Fruit fly (Drosophila melanogaster) whole organism, embryonic: ENCODE results near the gene CG5050.

Experiments used
- Aef1 ChIP-seq: fragments of 200-800 bp; sonication (Bioruptor generic); IDR thresholded peaks from 3 replicates; pipeline ENCODE4 v1.3.6; 2022; ENCODE audit warnings: missing biosample characterization, missing genetic modification characterization
- Atf-2 ChIP-seq: fragments of 200-800 bp; sonication (Bioruptor generic); optimal IDR thresholded peaks from 2 replicates; lab custom pipeline; 2016; ENCODE audit warnings: missing biosample characterization, missing genetic modification characterization
- Bgb ChIP-seq: fragments of 200-800 bp; sonication (Bioruptor generic); IDR thresholded peaks from 2 replicates; pipeline ENCODE4 v1.3.6; 2022; ENCODE audit warnings: missing biosample characterization, missing genetic modification characterization; ENCODE audit not compliant: partially characterized antibody
- CG11093 ChIP-seq: fragments of 200-800 bp; sonication (Bioruptor generic); IDR thresholded peaks from 3 replicates; pipeline ENCODE4 v1.3.6; 2022; ENCODE audit warnings: missing biosample characterization, missing genetic modification characterization
- CG1602 ChIP-seq: fragments of 200-800 bp; sonication (Bioruptor generic); optimal IDR thresholded peaks from 3 replicates; lab custom pipeline; 2016; ENCODE audit warnings: missing biosample characterization, missing genetic modification characterization
- CG16815 ChIP-seq: fragments of 200-800 bp; sonication (Bioruptor generic); optimal IDR thresholded peaks from 3 replicates; lab custom pipeline; 2017; ENCODE audit warnings: missing biosample characterization, mild to moderate bottlenecking, missing genetic modification characterization
- CG17385 ChIP-seq: fragments of 200-800 bp; sonication (Bioruptor generic); optimal IDR thresholded peaks from 3 replicates; lab custom pipeline; 2018; ENCODE audit warnings: missing biosample characterization, mild to moderate bottlenecking, missing genetic modification characterization
- CG30020 ChIP-seq: fragments of 200-800 bp; optimal IDR thresholded peaks from 2 replicates; lab custom pipeline; 2019; ENCODE audit warnings: missing biosample characterization, mild to moderate bottlenecking, missing genetic modification characterization, moderate library complexity
- CG31388 ChIP-seq: fragments of 200-800 bp; sonication (Bioruptor generic); optimal IDR thresholded peaks from 2 replicates; lab custom pipeline; 2016; ENCODE audit warnings: missing biosample characterization, missing genetic modification characterization
- CG32772 ChIP-seq: fragments of 200-800 bp; sonication (Bioruptor generic); IDR thresholded peaks from 2 replicates; pipeline ENCODE4 v1.3.6; 2022; ENCODE audit warnings: missing biosample characterization, missing genetic modification characterization
- CG3281 ChIP-seq: fragments of 200-800 bp; sonication (Bioruptor generic); optimal IDR thresholded peaks from 3 replicates; lab custom pipeline; 2017; ENCODE audit warnings: missing biosample characterization, mild to moderate bottlenecking, missing genetic modification characterization
- CG33213 ChIP-seq: fragments of 200-800 bp; sonication (Bioruptor generic); optimal IDR thresholded peaks from 3 replicates; lab custom pipeline; 2016; ENCODE audit warnings: missing biosample characterization, missing genetic modification characterization
- CG42726 ChIP-seq: fragments of 200-800 bp; sonication (Bioruptor generic); IDR thresholded peaks from 2 replicates; pipeline ENCODE4 v1.3.6; 2022; ENCODE audit warnings: missing biosample characterization, missing genetic modification characterization; ENCODE audit not compliant: partially characterized antibody
- CG4617 ChIP-seq: fragments of 200-800 bp; sonication (Bioruptor generic); optimal IDR thresholded peaks from 3 replicates; lab custom pipeline; 2016; ENCODE audit warnings: missing biosample characterization, missing genetic modification characterization, borderline replicate concordance
- CG4707 ChIP-seq: fragments of 200-800 bp; sonication (Bioruptor generic); optimal IDR thresholded peaks from 2 replicates; lab custom pipeline; 2018; ENCODE audit warnings: missing biosample characterization, mild to moderate bottlenecking, missing genetic modification characterization, moderate library complexity
- CG4820 ChIP-seq: fragments of 200-800 bp; sonication (Bioruptor generic); optimal IDR thresholded peaks from 3 replicates; lab custom pipeline; 2016; ENCODE audit warnings: missing biosample characterization, missing genetic modification characterization
- CG6683 ChIP-seq: fragments of 200-800 bp; sonication (Bioruptor generic); optimal IDR thresholded peaks from 2 replicates; lab custom pipeline; 2017; ENCODE audit warnings: missing biosample characterization, mild to moderate bottlenecking, missing genetic modification characterization, missing genetic modification reagents
- CG6813 ChIP-seq: fragments of 200-800 bp; sonication (Bioruptor generic); optimal IDR thresholded peaks from 2 replicates; lab custom pipeline; 2017; ENCODE audit warnings: missing biosample characterization, missing genetic modification characterization, mild to moderate bottlenecking, moderate library complexity, missing genetic modification reagents
- CG7357 ChIP-seq: fragments of 200-800 bp; sonication (Bioruptor generic); IDR thresholded peaks from 3 replicates; pipeline ENCODE4 v1.3.6; 2022; ENCODE audit warnings: missing biosample characterization, missing genetic modification characterization
- CG7745 ChIP-seq: fragments of 200-800 bp; sonication (Bioruptor generic); optimal IDR thresholded peaks from 2 replicates; lab custom pipeline; 2018; ENCODE audit warnings: missing biosample characterization, mild to moderate bottlenecking, missing genetic modification characterization, moderate library complexity
- CG9876 ChIP-seq: fragments of 200-800 bp; sonication (Bioruptor generic); optimal IDR thresholded peaks from 2 replicates; lab custom pipeline; 2016; ENCODE audit warnings: missing biosample characterization, missing genetic modification characterization
- Chrac-16 ChIP-seq: fragments of 200-800 bp; sonication (Bioruptor generic); optimal IDR thresholded peaks from 3 replicates; lab custom pipeline; 2016; ENCODE audit warnings: missing biosample characterization, missing genetic modification characterization
- Deaf1 ChIP-seq: fragments of 200-800 bp; optimal IDR thresholded peaks from 3 replicates; lab custom pipeline; 2019; ENCODE audit warnings: missing biosample characterization, mild to moderate bottlenecking, missing genetic modification characterization, moderate library complexity
- HHEX ChIP-seq: fragments of 200-800 bp; sonication (Bioruptor generic); optimal IDR thresholded peaks from 3 replicates; lab custom pipeline; 2017; ENCODE audit warnings: missing biosample characterization, mild to moderate bottlenecking, missing genetic modification characterization, missing genetic modification reagents
- Hr3 ChIP-seq: fragments of 200-800 bp; sonication (Bioruptor generic); optimal IDR thresholded peaks from 3 replicates; lab custom pipeline; 2016; ENCODE audit warnings: missing biosample characterization, missing genetic modification characterization
- MBD-R2 ChIP-seq: fragments of 200-800 bp; sonication (Bioruptor generic); IDR thresholded peaks from 2 replicates; pipeline ENCODE4 v1.3.6; 2022; ENCODE audit warnings: missing biosample characterization, missing genetic modification characterization
- NC2β ChIP-seq: fragments of 200-800 bp; sonication (Bioruptor generic); optimal IDR thresholded peaks from 2 replicates; lab custom pipeline; 2016; ENCODE audit warnings: missing biosample characterization, missing genetic modification characterization
- NfI ChIP-seq: fragments of 200-800 bp; sonication (Bioruptor generic); optimal IDR thresholded peaks from 3 replicates; lab custom pipeline; 2018; ENCODE audit warnings: missing biosample characterization, mild to moderate bottlenecking, missing genetic modification characterization, moderate library complexity
- Side ChIP-seq: fragments of 200-800 bp; sonication (Bioruptor generic); optimal IDR thresholded peaks from 2 replicates; lab custom pipeline; 2016; ENCODE audit warnings: missing biosample characterization, missing genetic modification characterization
- Sin3A ChIP-seq: fragments of >200 bp; optimal IDR thresholded peaks from 2 replicates; lab custom pipeline; 2018
- Six4 ChIP-seq: fragments of 200-800 bp; sonication (Bioruptor generic); optimal IDR thresholded peaks from 2 replicates; lab custom pipeline; 2016; ENCODE audit warnings: missing biosample characterization, missing genetic modification characterization
- Ssrp ChIP-seq: fragments of 200-800 bp; sonication (Bioruptor generic); optimal IDR thresholded peaks from 2 replicates; lab custom pipeline; 2018; ENCODE audit warnings: missing biosample characterization, mild to moderate bottlenecking, missing genetic modification characterization, moderate library complexity
- Xrp1 ChIP-seq: fragments of 200-800 bp; sonication (Bioruptor generic); IDR thresholded peaks from 2 replicates; pipeline ENCODE4 v1.3.6; 2022; ENCODE audit warnings: missing biosample characterization, missing genetic modification characterization
- caup ChIP-seq: fragments of 200-800 bp; sonication (Bioruptor generic); optimal IDR thresholded peaks from 3 replicates; lab custom pipeline; 2017; ENCODE audit warnings: missing biosample characterization, mild to moderate bottlenecking, missing genetic modification characterization, moderate library complexity; ENCODE audit not compliant: severe bottlenecking
- chm ChIP-seq: fragments of 200-800 bp; sonication (Bioruptor generic); IDR thresholded peaks from 2 replicates; pipeline ENCODE4 v1.3.6; 2022; ENCODE audit warnings: missing biosample characterization, missing genetic modification characterization
- dati ChIP-seq: fragments of 200-800 bp; sonication (Bioruptor generic); IDR thresholded peaks from 2 replicates; pipeline ENCODE4 v1.3.6; 2022; ENCODE audit warnings: missing biosample characterization, missing genetic modification characterization
- dimm ChIP-seq: fragments of 200-800 bp; sonication (Bioruptor generic); IDR thresholded peaks from 2 replicates; pipeline ENCODE4 v1.3.6; 2022; ENCODE audit warnings: missing biosample characterization, missing genetic modification characterization
- esg ChIP-seq: fragments of 200-800 bp; sonication (Bioruptor generic); conservative IDR thresholded peaks from 2 replicates; pipeline ENCODE4 v1.3.6; 2022; ENCODE audit warnings: missing biosample characterization, missing genetic modification characterization
- gfzf ChIP-seq: fragments of 200-800 bp; sonication (Bioruptor generic); optimal IDR thresholded peaks from 2 replicates; lab custom pipeline; 2016; ENCODE audit warnings: missing biosample characterization, mild to moderate bottlenecking, missing genetic modification characterization, moderate library complexity
- grn ChIP-seq: fragments of 200-800 bp; sonication (Bioruptor generic); optimal IDR thresholded peaks from 3 replicates; lab custom pipeline; 2017; ENCODE audit warnings: missing biosample characterization, missing genetic modification characterization
- jigr1 ChIP-seq: fragments of 200-800 bp; sonication (Bioruptor generic); IDR thresholded peaks from 3 replicates; pipeline ENCODE4 v1.3.6; 2022; ENCODE audit warnings: missing biosample characterization, missing genetic modification characterization
- lov ChIP-seq, 2 experiments: fragments of 200-800 bp in 1 of 2; fragments of >200 bp in 1 of 2; sonication (Bioruptor generic) in 1 of 2; IDR thresholded peaks in 1 of 2; optimal IDR thresholded peaks in 1 of 2; 2 replicates in 1 of 2; 3 replicates in 1 of 2; pipeline versions ENCODE4 v1.3.6 to Lab custom; 2017 to 2022; ENCODE audit warnings: missing biosample characterization in 1 of 2, missing genetic modification characterization in 1 of 2
- nerfin-2 ChIP-seq: fragments of 200-800 bp; sonication (Bioruptor generic); IDR thresholded peaks from 2 replicates; pipeline ENCODE4 v1.3.6; 2022; ENCODE audit warnings: missing biosample characterization, missing genetic modification characterization; ENCODE audit not compliant: partially characterized antibody
- otp ChIP-seq: fragments of 200-800 bp; sonication (Bioruptor generic); IDR thresholded peaks from 3 replicates; pipeline ENCODE4, ENCODE4 v1.3.6; 2022; ENCODE audit warnings: missing biosample characterization, missing genetic modification characterization
- row ChIP-seq: fragments of 200-800 bp; sonication (Bioruptor generic); IDR thresholded peaks from 3 replicates; pipeline ENCODE4 v1.3.6; 2022; ENCODE audit warnings: missing biosample characterization, missing genetic modification characterization
- slou ChIP-seq: fragments of 200-800 bp; sonication (Bioruptor generic); optimal IDR thresholded peaks from 3 replicates; lab custom pipeline; 2016; ENCODE audit warnings: missing biosample characterization, missing genetic modification characterization
- slp2 ChIP-seq: fragments of 200-800 bp; sonication (Bioruptor generic); optimal IDR thresholded peaks from 2 replicates; lab custom pipeline; 2016; ENCODE audit warnings: missing biosample characterization, missing genetic modification characterization
- wor ChIP-seq: fragments of 200-800 bp; sonication (Bioruptor generic); IDR thresholded peaks from 2 replicates; pipeline ENCODE4 v1.3.6; 2022; ENCODE audit warnings: missing biosample characterization, missing genetic modification characterization
- yki ChIP-seq: fragments of >200 bp; optimal IDR thresholded peaks from 3 replicates; lab custom pipeline; 2018

CG5050 gene

dm6 chr2L:17465915-17466677, 13.4 kb downstream of the CG5050 start (continued):
- no peak for TF ChIP-seq Deaf1 (tag; lab: Kevin White, UChicago)
- TF ChIP-seq NfI (GFP tag; lab: Kevin White, UChicago): peak; percentile 67
- TF ChIP-seq CG1602 (GFP tag; lab: Kevin White, UChicago): peak; percentile 71
- no peak for TF ChIP-seq lov (optimal IDR thresholded peaks at IDR 0.05; lab: Kevin White, UChicago)
- TF ChIP-seq lov (GFP tag; IDR thresholded peaks at IDR 0.05; lab: Robert Waterston, UW): peak; percentile 71; the same call in 2 of the 3 replicates
- TF ChIP-seq row: peak; percentile 86
- TF ChIP-seq yki (lab: Kevin White, UChicago): no peak
- TF ChIP-seq nerfin-2: no peak
- TF ChIP-seq Six4 (GFP tag; lab: Kevin White, UChicago): peak; percentile 84
- peak; percentile 77 for TF ChIP-seq CG32772 (GFP tag; lab: Robert Waterston, UW)
- peak; percentile 53 for TF ChIP-seq CG6683
- TF ChIP-seq gfzf (GFP tag; lab: Kevin White, UChicago): no peak
- peak; percentile 84 for TF ChIP-seq Ssrp (tag; lab: Kevin White, UChicago)
- TF ChIP-seq Hr3: peak; percentile 74
- TF ChIP-seq grn (GFP tag; lab: Kevin White, UChicago): no peak
- TF ChIP-seq CG6813: peak; percentile 76
- peak; percentile 80 for TF ChIP-seq Atf-2 (GFP tag; lab: Kevin White, UChicago)
- TF ChIP-seq CG3281 (GFP tag; lab: Kevin White, UChicago): peak; percentile 75
- TF ChIP-seq HHEX: peak; percentile 70
- TF ChIP-seq Sin3A (lab: Kevin White, UChicago): no peak
- peak; percentile 50; the same call in 1 of the 2 replicates for TF ChIP-seq MBD-R2
- peak; percentile 38 for TF ChIP-seq CG4617 (GFP tag; lab: Kevin White, UChicago)
- TF ChIP-seq CG4820: peak; percentile 75
- TF ChIP-seq wor (GFP tag; lab: Robert Waterston, UW): peak; percentile 78
- peak; percentile 76 for TF ChIP-seq CG4707
- TF ChIP-seq CG31388 (GFP tag; lab: Kevin White, UChicago): peak; percentile 55
- peak; percentile 63 for TF ChIP-seq CG16815 (GFP tag; lab: Kevin White, UChicago)
- 0 out of 3 replicates have a peak, but pooled peaks have one; percentile 43 for TF ChIP-seq jigr1 (GFP tag; lab: Robert Waterston, UW)
- TF ChIP-seq esg (GFP tag; lab: Robert Waterston, UW): peak; percentile 85
- peak; percentile 62; the same call in 1 of the 2 replicates for TF ChIP-seq dimm (GFP tag; lab: Robert Waterston, UW)
- TF ChIP-seq CG7357 (GFP tag; lab: Robert Waterston, UW): peak; percentile 65; the same call in 1 of the 3 replicates
- TF ChIP-seq caup (GFP tag; lab: Kevin White, UChicago): peak; percentile 85
- TF ChIP-seq Xrp1 (GFP tag; lab: Robert Waterston, UW): peak; percentile 88
- TF ChIP-seq Bgb (GFP tag; lab: Robert Waterston, UW): no peak
- TF ChIP-seq Side: peak; percentile 81
- peak; percentile 38; the same call in 1 of the 2 replicates for TF ChIP-seq dati (GFP tag; lab: Robert Waterston, UW)
- TF ChIP-seq slp2 (GFP tag; lab: Kevin White, UChicago): peak; percentile 69
- peak; percentile 59; the same call in 2 of the 3 replicates for TF ChIP-seq CG11093 (GFP tag; lab: Robert Waterston, UW)
- peak; percentile 70; the same call in 2 of the 3 replicates for TF ChIP-seq Aef1
- peak; percentile 72 for TF ChIP-seq Chrac-16 (GFP tag; lab: Kevin White, UChicago)
- no peak for TF ChIP-seq chm (GFP tag; lab: Robert Waterston, UW)
- peak; percentile 72 for TF ChIP-seq NC2β (GFP tag; lab: Kevin White, UChicago)
- no peak for TF ChIP-seq CG30020 (tag; lab: Kevin White, UChicago)
- TF ChIP-seq slou (GFP tag; lab: Kevin White, UChicago): peak; percentile 73
- no peak for TF ChIP-seq CG42726 (GFP tag; lab: Robert Waterston, UW)
- TF ChIP-seq CG17385: peak; percentile 78
- TF ChIP-seq CG7745: no peak
- peak; percentile 70 for TF ChIP-seq CG33213 (GFP tag; lab: Kevin White, UChicago)
- TF ChIP-seq otp (GFP tag; lab: Robert Waterston, UW): peak; percentile 41; the same call in 1 of the 3 replicates
- TF ChIP-seq CG9876 (GFP tag; lab: Kevin White, UChicago): peak; percentile 74
